Fruit fly (Drosophila melanogaster) whole organism, embryonic: Measurements from ENCODE around the gene CG15764.

Source experiments
- B-H1 ChIP-seq: fragments of 200-800 bp; sonication (Bioruptor generic); IDR thresholded peaks from 3 replicates; pipeline ENCODE4 v1.3.6; 2022; ENCODE audit warnings: missing biosample characterization, missing genetic modification characterization
- CG11247 ChIP-seq: fragments of 200-800 bp; sonication (Bioruptor generic); IDR thresholded peaks from 2 replicates; pipeline ENCODE4 v1.3.6; 2022; ENCODE audit warnings: missing biosample characterization, missing genetic modification characterization
- CG12104 ChIP-seq: fragments of 200-800 bp; sonication (Bioruptor generic); optimal IDR thresholded peaks from 3 replicates; lab custom pipeline; 2016; ENCODE audit warnings: missing biosample characterization, missing genetic modification characterization
- CG13775 ChIP-seq: fragments of 200-800 bp; sonication (Bioruptor generic); optimal IDR thresholded peaks from 3 replicates; lab custom pipeline; 2017; ENCODE audit warnings: missing biosample characterization, mild to moderate bottlenecking, missing genetic modification characterization
- CG14710 ChIP-seq: fragments of 200-800 bp; sonication (Bioruptor generic); optimal IDR thresholded peaks from 3 replicates; lab custom pipeline; 2019; ENCODE audit warnings: missing biosample characterization, mild to moderate bottlenecking, missing genetic modification characterization, moderate library complexity
- CG1529 ChIP-seq: fragments of 200-800 bp; sonication (Bioruptor generic); optimal IDR thresholded peaks from 3 replicates; lab custom pipeline; 2018; ENCODE audit warnings: missing biosample characterization, missing genetic modification characterization
- CG1792 ChIP-seq: fragments of 200-800 bp; sonication (Bioruptor generic); optimal IDR thresholded peaks from 2 replicates; lab custom pipeline; 2016; ENCODE audit warnings: missing biosample characterization, missing genetic modification characterization
- CG1832 ChIP-seq: fragments of 200-800 bp; sonication (Bioruptor generic); optimal IDR thresholded peaks from 2 replicates; lab custom pipeline; 2017; ENCODE audit warnings: missing biosample characterization, mild to moderate bottlenecking, missing genetic modification characterization, inconsistent platforms
- CG18476 ChIP-seq: fragments of 200-800 bp; sonication (Bioruptor generic); optimal IDR thresholded peaks from 2 replicates; lab custom pipeline; 2016; ENCODE audit warnings: missing biosample characterization, mild to moderate bottlenecking, missing genetic modification characterization
- CG2678 ChIP-seq: fragments of 200-800 bp; sonication (Bioruptor generic); optimal IDR thresholded peaks from 3 replicates; lab custom pipeline; 2019; ENCODE audit warnings: missing biosample characterization, mild to moderate bottlenecking, missing genetic modification characterization, moderate library complexity
- CG30431 ChIP-seq: fragments of 200-800 bp; sonication (Bioruptor generic); optimal IDR thresholded peaks from 2 replicates; lab custom pipeline; 2017; ENCODE audit warnings: missing biosample characterization, missing genetic modification characterization
- CG33557 ChIP-seq: fragments of 200-800 bp; sonication (Bioruptor generic); optimal IDR thresholded peaks from 2 replicates; lab custom pipeline; 2019; ENCODE audit warnings: missing biosample characterization, mild to moderate bottlenecking, missing genetic modification characterization, moderate library complexity
- CG4404 ChIP-seq: fragments of 200-800 bp; sonication (Bioruptor generic); IDR thresholded peaks from 2 replicates; pipeline ENCODE4 v1.3.6; 2022; ENCODE audit warnings: missing biosample characterization, missing genetic modification characterization
- CG4707 ChIP-seq: fragments of 200-800 bp; sonication (Bioruptor generic); optimal IDR thresholded peaks from 2 replicates; lab custom pipeline; 2018; ENCODE audit warnings: missing biosample characterization, mild to moderate bottlenecking, missing genetic modification characterization, moderate library complexity
- CG4854 ChIP-seq: fragments of 200-800 bp; sonication (Bioruptor generic); optimal IDR thresholded peaks from 2 replicates; lab custom pipeline; 2016; ENCODE audit warnings: missing biosample characterization, missing genetic modification characterization, inconsistent platforms
- CG6689 ChIP-seq: fragments of 200-800 bp; sonication (Bioruptor generic); IDR thresholded peaks from 2 replicates; pipeline ENCODE4 v1.3.6; 2022; ENCODE audit warnings: missing biosample characterization, missing genetic modification characterization
- CG7556 ChIP-seq: fragments of 200-800 bp; sonication (Bioruptor generic); optimal IDR thresholded peaks from 2 replicates; lab custom pipeline; 2017; ENCODE audit warnings: missing biosample characterization, mild to moderate bottlenecking, missing genetic modification characterization
- CoRest ChIP-seq: fragments of 200-800 bp; sonication (Bioruptor generic); optimal IDR thresholded peaks from 3 replicates; lab custom pipeline; 2018; ENCODE audit warnings: missing biosample characterization, mild to moderate bottlenecking, missing genetic modification characterization, moderate library complexity
- Dll ChIP-seq: fragments of 200-800 bp; sonication (Bioruptor generic); IDR thresholded peaks from 4 replicates; pipeline ENCODE4 v1.3.6; 2022; ENCODE audit warnings: missing biosample characterization, missing genetic modification characterization; ENCODE audit not compliant: partially characterized antibody
- H15 ChIP-seq: fragments of 200-800 bp; sonication (Bioruptor generic); IDR thresholded peaks from 3 replicates; pipeline ENCODE4 v1.3.6; 2022; ENCODE audit warnings: missing biosample characterization, missing genetic modification characterization
- HLH3B ChIP-seq: fragments of 200-800 bp; sonication (Bioruptor generic); IDR thresholded peaks from 2 replicates; pipeline ENCODE4 v1.3.6; 2022; ENCODE audit warnings: missing biosample characterization, missing genetic modification characterization
- Hand ChIP-seq: fragments of 200-800 bp; sonication (Bioruptor generic); optimal IDR thresholded peaks from 2 replicates; lab custom pipeline; 2017; ENCODE audit warnings: mild to moderate bottlenecking, missing biosample characterization, missing genetic modification reagents, missing genetic modification characterization
- MESR4 ChIP-seq: fragments of 200-800 bp; sonication (Bioruptor generic); optimal IDR thresholded peaks from 2 replicates; lab custom pipeline; 2018; ENCODE audit warnings: missing biosample characterization, mild to moderate bottlenecking, missing genetic modification characterization, moderate library complexity
- Max ChIP-seq: fragments of 200-800 bp; sonication (Bioruptor generic); optimal IDR thresholded peaks from 2 replicates; lab custom pipeline; 2016; ENCODE audit warnings: missing biosample characterization, mild to moderate bottlenecking, missing genetic modification characterization
- NK7.1 ChIP-seq: fragments of 200-800 bp; sonication (Bioruptor generic); optimal IDR thresholded peaks from 3 replicates; lab custom pipeline; 2016; ENCODE audit warnings: missing biosample characterization, missing genetic modification characterization
- Nf-YC ChIP-seq: fragments of 200-800 bp; optimal IDR thresholded peaks from 3 replicates; lab custom pipeline; 2019; ENCODE audit warnings: missing biosample characterization, mild to moderate bottlenecking, missing genetic modification characterization, moderate library complexity
- Opbp ChIP-seq: fragments of 200-800 bp; sonication (Bioruptor generic); IDR thresholded peaks from 3 replicates; pipeline ENCODE4 v1.3.6; 2022; ENCODE audit warnings: missing biosample characterization, missing genetic modification characterization; ENCODE audit not compliant: partially characterized antibody
- Trl ChIP-seq, 3 experiments: fragments of >200 bp in 2 of 3; fragments of 200-800 bp in 1 of 3; sonication (Bioruptor generic) in 1 of 3; optimal IDR thresholded peaks; 2 replicates in 1 of 3; 3 replicates in 2 of 3; lab custom pipeline; 2016 to 2017; ENCODE audit warnings: missing biosample characterization in 1 of 3, missing genetic modification characterization in 1 of 3
- cg ChIP-seq: fragments of 200-800 bp; sonication (Bioruptor generic); optimal IDR thresholded peaks from 3 replicates; lab custom pipeline; 2019; ENCODE audit warnings: missing biosample characterization, mild to moderate bottlenecking, missing genetic modification characterization, moderate library complexity
- danr ChIP-seq: fragments of 200-800 bp; sonication (Bioruptor generic); IDR thresholded peaks from 2 replicates; pipeline ENCODE4 v1.3.6; 2022; ENCODE audit warnings: missing biosample characterization, missing genetic modification characterization
- dati ChIP-seq: fragments of 200-800 bp; sonication (Bioruptor generic); IDR thresholded peaks from 2 replicates; pipeline ENCODE4 v1.3.6; 2022; ENCODE audit warnings: missing biosample characterization, missing genetic modification characterization
- dm ChIP-seq: fragments of 200-800 bp; sonication (Bioruptor generic); optimal IDR thresholded peaks from 3 replicates; lab custom pipeline; 2016; ENCODE audit warnings: missing biosample characterization, missing genetic modification characterization
- dmrt99B ChIP-seq: fragments of 200-800 bp; sonication (Bioruptor generic); optimal IDR thresholded peaks from 2 replicates; lab custom pipeline; 2018; ENCODE audit warnings: missing biosample characterization, mild to moderate bottlenecking, missing genetic modification characterization, moderate library complexity
- emc ChIP-seq: fragments of 200-800 bp; sonication (Bioruptor generic); optimal IDR thresholded peaks from 2 replicates; lab custom pipeline; 2016; ENCODE audit warnings: missing biosample characterization, missing genetic modification characterization
- esg ChIP-seq: fragments of 200-800 bp; sonication (Bioruptor generic); conservative IDR thresholded peaks from 2 replicates; pipeline ENCODE4 v1.3.6; 2022; ENCODE audit warnings: missing biosample characterization, missing genetic modification characterization
- hth ChIP-seq: fragments of >200 bp; optimal IDR thresholded peaks from 2 replicates; lab custom pipeline; 2017; ENCODE audit warnings: inconsistent platforms
- kay ChIP-seq: fragments of 200-800 bp; sonication (Bioruptor generic); optimal IDR thresholded peaks from 2 replicates; lab custom pipeline; 2016; ENCODE audit warnings: missing biosample characterization, missing genetic modification characterization
- lola ChIP-seq, 3 experiments: fragments of >200 bp in 2 of 3; fragments of 200-800 bp in 1 of 3; sonication (Bioruptor generic) in 1 of 3; optimal IDR thresholded peaks; 2 replicates each; lab custom pipeline; 2017 to 2019; ENCODE audit warnings: missing biosample characterization in 3 of 3, missing genetic modification characterization in 3 of 3, mild to moderate bottlenecking in 1 of 3, moderate library complexity in 1 of 3
- mam ChIP-seq: fragments of 200-800 bp; sonication (Bioruptor generic); optimal IDR thresholded peaks from 3 replicates; lab custom pipeline; 2016; ENCODE audit warnings: missing biosample characterization, missing genetic modification characterization
- pros ChIP-seq: fragments of 200-800 bp; sonication (Bioruptor generic); optimal IDR thresholded peaks from 3 replicates; lab custom pipeline; 2019; ENCODE audit warnings: missing biosample characterization, mild to moderate bottlenecking, missing genetic modification characterization, moderate library complexity
- repo ChIP-seq: fragments of 200-800 bp; sonication (Bioruptor generic); optimal IDR thresholded peaks from 2 replicates; lab custom pipeline; 2016; ENCODE audit warnings: missing biosample characterization, missing genetic modification characterization
- sens-2 ChIP-seq: fragments of 200-800 bp; sonication (Bioruptor generic); IDR thresholded peaks from 2 replicates; pipeline ENCODE4 v1.3.6; 2022; ENCODE audit warnings: missing biosample characterization, missing genetic modification characterization
- shn ChIP-seq: fragments of 200-800 bp; sonication (Bioruptor generic); optimal IDR thresholded peaks from 3 replicates; lab custom pipeline; 2016; ENCODE audit warnings: missing biosample characterization, missing genetic modification characterization
- sqz ChIP-seq: fragments of 200-800 bp; sonication (Bioruptor generic); optimal IDR thresholded peaks from 3 replicates; lab custom pipeline; 2018; ENCODE audit warnings: missing biosample characterization, mild to moderate bottlenecking, missing genetic modification characterization
- stwl ChIP-seq: fragments of 200-800 bp; sonication (Bioruptor generic); optimal IDR thresholded peaks from 3 replicates; lab custom pipeline; 2018; ENCODE audit warnings: missing biosample characterization, mild to moderate bottlenecking, missing genetic modification characterization, moderate library complexity
- trem ChIP-seq: fragments of 200-800 bp; optimal IDR thresholded peaks from 3 replicates; lab custom pipeline; 2019; ENCODE audit warnings: missing biosample characterization, mild to moderate bottlenecking, missing genetic modification characterization, moderate library complexity
- tup ChIP-seq: fragments of 200-800 bp; sonication (Bioruptor generic); optimal IDR thresholded peaks from 2 replicates; lab custom pipeline; 2016; ENCODE audit warnings: missing biosample characterization, mild to moderate bottlenecking, missing genetic modification characterization, moderate library complexity
- zfh1 ChIP-seq: fragments of 200-800 bp; sonication (Bioruptor generic); IDR thresholded peaks from 3 replicates; pipeline ENCODE4 v1.3.6; 2022; ENCODE audit warnings: missing biosample characterization, missing genetic modification characterization
- zfh2 ChIP-seq: fragments of 200-800 bp; sonication (Bioruptor generic); optimal IDR thresholded peaks from 2 replicates; lab custom pipeline; 2016; ENCODE audit warnings: missing biosample characterization, missing genetic modification characterization

Gene CG15764

dm6 chrX:5895821-5896550 lies 27.1 kb downstream of the CG15764 start (continued):
- no peak for TF ChIP-seq pros (GFP tag; lab: Kevin White, UChicago)
- TF ChIP-seq CG30431, result peak; percentile 85
- TF ChIP-seq trem (tag; lab: Kevin White, UChicago), result peak; percentile 75
- TF ChIP-seq Hand (GFP tag; lab: Kevin White, UChicago), result peak; percentile 59
- peak; percentile 96 for TF ChIP-seq zfh1 (GFP tag; lab: Robert Waterston, UW)
- peak; percentile 77 for TF ChIP-seq CG18476 (GFP tag; lab: Kevin White, UChicago)
- TF ChIP-seq lola (GFP tag; optimal IDR thresholded peaks at IDR 0.05; lab: Kevin White, UChicago), result peak in 1 of 3 experiments; percentile 76
- TF ChIP-seq HLH3B (GFP tag; lab: Robert Waterston, UW), result peak; percentile 93
- peak; percentile 74 for TF ChIP-seq Max (GFP tag; lab: Kevin White, UChicago)
- TF ChIP-seq Trl (optimal IDR thresholded peaks at IDR 0.05; lab: Kevin White, UChicago), result no peak
- peak; percentile 84 for TF ChIP-seq Trl (GFP tag; optimal IDR thresholded peaks at IDR 0.05; lab: Kevin White, UChicago)
- TF ChIP-seq Dll (GFP tag; lab: Robert Waterston, UW), result no peak
- peak; percentile 93 for TF ChIP-seq repo (GFP tag; lab: Kevin White, UChicago)
- TF ChIP-seq CG4404, result peak; percentile 78
- TF ChIP-seq Opbp (GFP tag; lab: Robert Waterston, UW), result no peak
- TF ChIP-seq CG4707 (GFP tag; lab: Kevin White, UChicago), result peak; percentile 74
- TF ChIP-seq CG6689 (GFP tag; lab: Robert Waterston, UW), result peak; percentile 93
- no peak for TF ChIP-seq cg (GFP tag; lab: Kevin White, UChicago)
- TF ChIP-seq sqz (GFP tag; lab: Kevin White, UChicago), result peak; percentile 87
- peak; percentile 92 for TF ChIP-seq CG1529 (GFP tag; lab: Kevin White, UChicago)
- TF ChIP-seq CG1832, result no peak
- peak; percentile 70 for TF ChIP-seq CG4854 (GFP tag; lab: Kevin White, UChicago)
- peak; percentile 30 for TF ChIP-seq zfh2
- no peak for TF ChIP-seq hth (lab: Kevin White, UChicago)
- peak; percentile 91 for TF ChIP-seq H15
- TF ChIP-seq CG12104 (GFP tag; lab: Kevin White, UChicago), result peak; percentile 75
- TF ChIP-seq Nf-YC (tag; lab: Kevin White, UChicago), result peak; percentile 48
- TF ChIP-seq kay (GFP tag; lab: Kevin White, UChicago), result peak; percentile 74
- peak; percentile 88 for TF ChIP-seq CG2678 (tag; lab: Kevin White, UChicago)
- peak; percentile 83 for TF ChIP-seq CG7556
- TF ChIP-seq stwl (tag; lab: Kevin White, UChicago), result peak; percentile 18
- TF ChIP-seq danr, result peak; percentile 75
- peak; percentile 94 for TF ChIP-seq dmrt99B
- peak; percentile 67 for TF ChIP-seq CG13775
- peak; percentile 82 for TF ChIP-seq CG14710 (tag; lab: Kevin White, UChicago)
- peak; percentile 91 for TF ChIP-seq B-H1 (GFP tag; lab: Robert Waterston, UW)
- peak; percentile 90 for TF ChIP-seq sens-2 (GFP tag; lab: Robert Waterston, UW)
- TF ChIP-seq emc (GFP tag; lab: Kevin White, UChicago), result peak; percentile 50
- peak; percentile 83 for TF ChIP-seq NK7.1 (GFP tag; lab: Kevin White, UChicago)
- TF ChIP-seq MESR4 (GFP tag; lab: Kevin White, UChicago), result peak; percentile 21
- peak; percentile 76 for TF ChIP-seq dm (GFP tag; lab: Kevin White, UChicago)
- peak; percentile 85 for TF ChIP-seq CG1792
- peak; percentile 84 for TF ChIP-seq CG11247 (GFP tag; lab: Robert Waterston, UW)
- peak; percentile 34 for TF ChIP-seq CG33557 (GFP tag; lab: Kevin White, UChicago)
- peak; percentile 91 for TF ChIP-seq esg (GFP tag; lab: Robert Waterston, UW)
- peak; percentile 76 for TF ChIP-seq shn (GFP tag; lab: Kevin White, UChicago)
- peak; percentile 81 for TF ChIP-seq CoRest (tag; lab: Kevin White, UChicago)
- TF ChIP-seq mam (GFP tag; lab: Kevin White, UChicago), result peak; percentile 86
- peak; percentile 94 for TF ChIP-seq dati (GFP tag; lab: Robert Waterston, UW)
- peak; percentile 88 for TF ChIP-seq tup
